Fruit fly (Drosophila melanogaster) S2 (cell line): ENCODE measurements around the gene Mtr3.

Experiments used
- CG8478 ChIP-seq: fragments of >200 bp; optimal IDR thresholded peaks from 2 replicates; lab custom pipeline; 2018
- CTCF ChIP-seq, 2 experiments: fragments of >200 bp; optimal IDR thresholded peaks; 2 replicates each; lab custom pipeline; 2018

DNA sequence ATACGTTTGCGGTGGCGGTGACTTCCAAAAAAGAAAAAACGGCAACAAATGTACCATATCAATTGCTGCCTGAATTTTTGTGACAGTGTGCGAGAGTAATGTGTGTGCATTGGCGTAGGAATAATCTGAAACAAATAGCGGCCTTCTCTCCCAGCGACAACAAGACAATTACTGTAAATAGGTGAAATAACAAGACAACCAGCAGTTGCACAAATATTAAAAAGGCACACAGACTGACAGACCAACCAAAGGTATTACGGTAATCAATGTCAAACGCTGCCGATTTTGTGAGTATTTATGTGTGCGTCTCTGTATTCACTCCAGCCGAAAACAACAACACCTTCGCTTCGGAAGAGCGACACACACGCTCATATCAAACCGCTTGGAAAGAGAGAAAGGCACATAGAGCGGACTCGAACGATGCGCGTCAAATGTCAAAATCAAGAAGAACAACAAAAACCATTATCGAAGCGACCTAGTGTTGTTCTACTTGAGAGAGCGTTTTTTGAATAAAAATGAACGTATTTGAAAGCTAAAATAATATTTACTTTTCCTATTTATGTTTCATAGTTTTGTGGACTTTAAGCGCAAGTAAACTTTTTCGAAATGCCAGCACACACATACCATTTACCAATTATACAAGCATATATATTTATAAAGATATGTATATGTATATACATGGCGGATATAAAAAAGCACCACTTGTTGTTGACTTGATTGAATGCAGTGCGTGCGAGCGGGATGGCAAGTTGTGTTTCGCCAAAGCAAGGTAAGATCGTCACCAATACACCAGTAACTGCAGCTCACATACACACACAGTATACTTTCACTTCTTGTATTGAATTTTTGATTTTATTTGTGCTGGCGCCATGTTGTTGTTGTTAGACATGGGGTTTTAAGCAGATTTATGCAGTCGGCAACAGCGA is 6.5 kb downstream of the Mtr3 start:
- TF ChIP-seq CG8478: no peak
- TF ChIP-seq CTCF (optimal IDR thresholded peaks at IDR 0.05; lab: Kevin White, UChicago): no peak
